Fruit fly (Drosophila melanogaster): ENCODE measurements around the gene CG32119.

Gene CG32119

DNA sequence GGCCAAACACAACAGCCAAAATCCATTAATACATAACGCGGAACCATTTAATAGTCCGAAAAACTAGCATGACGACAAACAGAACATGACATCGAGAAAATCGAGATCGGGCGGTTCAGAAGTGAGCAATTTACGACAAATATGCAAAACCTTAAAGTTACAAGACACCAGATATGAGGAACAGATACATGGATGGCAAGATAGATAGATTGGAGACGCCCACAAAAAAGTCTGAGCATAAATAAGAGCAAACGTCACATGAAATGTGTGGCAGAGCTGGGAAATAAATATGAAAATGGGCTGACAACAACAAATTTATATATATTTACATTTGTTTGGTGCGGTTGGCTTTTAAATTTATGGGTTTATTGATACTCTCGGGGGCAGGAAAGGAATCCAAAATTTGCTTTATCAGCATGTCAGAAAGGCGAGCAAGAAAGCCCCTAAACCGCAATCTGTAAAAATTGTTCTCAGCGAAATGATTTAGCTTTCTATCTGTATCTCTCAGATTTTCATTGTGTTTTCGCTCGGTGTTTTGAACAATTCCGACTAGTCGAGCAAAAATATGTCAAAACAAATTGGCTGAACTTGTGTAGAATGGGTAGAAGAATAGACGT, 14.7 kb downstream of the CG32119 start:
- TF ChIP-seq CG11902 (GFP tag; optimal IDR thresholded peaks at IDR 0.05) (no peak), CG8632 (GFP tag; optimal IDR thresholded peaks at IDR 0.05) (no peak), CG1621 (tag; optimal IDR thresholded peaks at IDR 0.05) (no peak), CG6808 (GFP tag; optimal IDR thresholded peaks at IDR 0.05) (no peak), CG3032 (tag; optimal IDR thresholded peaks at IDR 0.05) (no peak), svp (GFP tag) (peak; percentile 81), fkh (GFP tag; optimal IDR thresholded peaks at IDR 0.05) (peak; percentile 5)

DNA sequence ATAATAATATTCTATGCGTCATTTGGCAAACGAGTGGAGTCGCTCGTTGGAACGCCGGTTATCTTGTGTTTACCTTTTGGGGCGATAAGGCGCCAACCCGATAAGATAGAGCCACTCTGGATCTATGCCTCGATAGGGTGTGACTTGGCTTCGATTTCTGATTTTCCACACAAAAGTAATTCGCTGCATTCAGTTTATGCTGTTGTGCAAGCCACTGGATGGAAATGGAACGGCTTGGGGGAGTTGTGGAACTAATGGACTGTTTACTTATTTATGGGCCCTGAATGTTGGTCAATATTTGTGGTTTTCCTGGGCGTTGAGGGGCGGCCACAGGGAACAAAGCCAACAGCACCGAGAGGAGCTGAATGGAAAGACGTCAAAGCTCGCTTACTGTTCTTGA, 15.8 kb downstream of the CG32119 start:
- TF ChIP-seq salr (GFP tag; optimal IDR thresholded peaks at IDR 0.05) (peak in 1 of 2 experiments; percentile 21), CG10669 (GFP tag; optimal IDR thresholded peaks at IDR 0.05) (peak; percentile 4), spab (GFP tag; optimal IDR thresholded peaks at IDR 0.05) (peak; percentile 19), Sox14 (GFP tag; optimal IDR thresholded peaks at IDR 0.05) (peak; percentile 60), CG3919 (GFP tag; optimal IDR thresholded peaks at IDR 0.05) (peak; percentile 1), CG34406 (GFP tag; optimal IDR thresholded peaks at IDR 0.05) (peak; percentile 16), Sox102F (GFP tag; optimal IDR thresholded peaks at IDR 0.05) (no peak), OdsH (GFP tag; optimal IDR thresholded peaks at IDR 0.05) (no peak), CG32006 (GFP tag; optimal IDR thresholded peaks at IDR 0.05) (peak; percentile 10), svp (GFP tag) (peak; percentile 52), pdm3 (GFP tag; optimal IDR thresholded peaks at IDR 0.05) (peak; percentile 19), eg (GFP tag; IDR thresholded peaks at IDR 0.05) (peak; percentile 26; the same call in 1 of the 3 replicates), CG9139 (GFP tag; optimal IDR thresholded peaks at IDR 0.05) (peak; percentile 5), dsx (GFP tag; optimal IDR thresholded peaks at IDR 0.05; ENCODE audit: poor library complexity, severe bottlenecking) (no peak), Eip78C (GFP tag) (peak; percentile 43), CG8319 (GFP tag; optimal IDR thresholded peaks at IDR 0.05) (no peak), Hr39 (GFP tag; optimal IDR thresholded peaks at IDR 0.05) (no peak), CG8632 (GFP tag; optimal IDR thresholded peaks at IDR 0.05) (peak; percentile 3), CG7368 (GFP tag; optimal IDR thresholded peaks at IDR 0.05) (no peak), fkh (GFP tag; optimal IDR thresholded peaks at IDR 0.05) (peak; percentile 91), CG10631 (GFP tag; optimal IDR thresholded peaks at IDR 0.05) (peak; percentile 28), CG1621 (tag; optimal IDR thresholded peaks at IDR 0.05) (peak; percentile 16), ss (GFP tag; optimal IDR thresholded peaks at IDR 0.05) (peak in 1 of 2 experiments; percentile 17), CG6808 (GFP tag; optimal IDR thresholded peaks at IDR 0.05) (peak; percentile 28), Hr4 (GFP tag; optimal IDR thresholded peaks at IDR 0.05) (no peak)

DNA sequence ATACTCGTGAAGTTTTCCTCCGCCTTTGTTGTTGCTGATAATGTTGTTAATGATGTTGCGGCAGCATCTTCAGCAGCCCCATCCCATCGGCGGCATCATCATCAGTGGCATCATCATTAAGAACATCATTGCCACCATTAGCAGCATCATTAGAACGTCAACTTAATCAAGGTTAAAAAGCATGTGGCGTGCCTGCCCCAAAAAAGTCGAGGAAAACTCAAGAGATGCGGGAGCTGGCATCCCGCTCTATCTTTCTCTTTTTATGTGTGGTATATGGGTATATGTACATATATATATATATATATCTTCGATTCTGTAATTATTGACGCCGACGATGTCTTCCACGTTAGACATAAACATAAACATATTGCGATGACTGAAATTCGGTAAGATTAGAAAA, 17.3 kb downstream of the CG32119 start:
- TF ChIP-seq Eip93F (GFP tag; optimal IDR thresholded peaks at IDR 0.05) (no peak), CG3032 (tag; optimal IDR thresholded peaks at IDR 0.05) (no peak), CG3919 (GFP tag; optimal IDR thresholded peaks at IDR 0.05) (no peak), CG6808 (GFP tag; optimal IDR thresholded peaks at IDR 0.05) (no peak), achi (GFP tag; optimal IDR thresholded peaks at IDR 0.05) (no peak), spab (GFP tag; optimal IDR thresholded peaks at IDR 0.05) (no peak), svp (GFP tag) (no peak), net (GFP tag; optimal IDR thresholded peaks at IDR 0.05) (no peak), CG8632 (GFP tag; optimal IDR thresholded peaks at IDR 0.05) (no peak), CG6276 (GFP tag; optimal IDR thresholded peaks at IDR 0.05) (no peak), dsx (GFP tag; optimal IDR thresholded peaks at IDR 0.05; ENCODE audit: poor library complexity, severe bottlenecking) (no peak), CG1621 (tag; optimal IDR thresholded peaks at IDR 0.05) (no peak), CG4318 (GFP tag; optimal IDR thresholded peaks at IDR 0.05) (no peak)

DNA sequence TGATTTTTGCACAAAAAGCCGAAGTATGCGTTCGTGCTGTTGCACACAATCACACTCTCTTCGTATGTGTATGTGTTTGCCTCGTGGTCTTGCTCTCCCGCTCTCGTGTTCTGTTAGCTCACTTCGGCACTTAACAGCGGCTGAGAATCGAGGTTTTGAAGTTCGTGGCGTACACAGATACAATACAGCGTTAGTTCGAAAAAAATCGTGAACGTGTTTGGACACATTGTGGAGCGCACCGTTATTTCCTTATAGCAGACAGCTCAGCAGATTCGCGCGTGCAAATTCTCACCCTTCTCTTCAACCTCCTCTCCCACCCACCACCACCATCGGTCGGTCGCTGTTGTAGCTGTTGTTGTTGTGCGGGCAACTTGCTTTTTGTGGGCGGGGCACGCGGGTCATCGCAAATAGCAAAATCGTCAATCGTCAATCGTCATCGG, 20.0 kb downstream of the CG32119 start, which contains the start of gene caps:
Gene caps, plus strand, starts transcription at position 191 of the 440 bp plus-strand sequence.
- TF ChIP-seq Eip78C (GFP tag) (peak; percentile 52), CG11294 (GFP tag; IDR thresholded peaks at IDR 0.05) (no peak), Sox102F (GFP tag; optimal IDR thresholded peaks at IDR 0.05) (peak; percentile 60), CG16779 (tag; optimal IDR thresholded peaks at IDR 0.05) (peak; percentile 60), CG6276 (GFP tag; optimal IDR thresholded peaks at IDR 0.05) (no peak), Hr39 (GFP tag; optimal IDR thresholded peaks at IDR 0.05) (no peak), esn (GFP tag; optimal IDR thresholded peaks at IDR 0.05) (peak; percentile 48), Ets96B (tag; optimal IDR thresholded peaks at IDR 0.05) (no peak), CG1621 (tag; optimal IDR thresholded peaks at IDR 0.05) (peak; percentile 35), dsx (GFP tag; optimal IDR thresholded peaks at IDR 0.05; ENCODE audit: poor library complexity, severe bottlenecking) (peak; percentile 66), achi (GFP tag; optimal IDR thresholded peaks at IDR 0.05) (peak; percentile 35), svp (GFP tag) (peak; percentile 95), Blimp-1 (GFP tag; optimal IDR thresholded peaks at IDR 0.05) (no peak), vri (GFP tag; optimal IDR thresholded peaks at IDR 0.05) (peak; percentile 41), CG9139 (GFP tag; optimal IDR thresholded peaks at IDR 0.05) (peak; percentile 54), CG6163 (GFP tag; IDR thresholded peaks at IDR 0.05) (peak; percentile 69; the same call in 2 of the 3 replicates), CG10631 (GFP tag; optimal IDR thresholded peaks at IDR 0.05) (no peak), CG6808 (GFP tag; optimal IDR thresholded peaks at IDR 0.05) (peak; percentile 10), Sox15 (GFP tag; optimal IDR thresholded peaks at IDR 0.05) (no peak), Ets21C (GFP tag; optimal IDR thresholded peaks at IDR 0.05) (no peak), Lpt (GFP tag; optimal IDR thresholded peaks at IDR 0.05) (peak; percentile 4), topi (GFP tag; optimal IDR thresholded peaks at IDR 0.05) (peak; percentile 27)
